Fruit fly (Drosophila melanogaster): ENCODE results near the gene CG43133.

CG43133 gene

DNA sequence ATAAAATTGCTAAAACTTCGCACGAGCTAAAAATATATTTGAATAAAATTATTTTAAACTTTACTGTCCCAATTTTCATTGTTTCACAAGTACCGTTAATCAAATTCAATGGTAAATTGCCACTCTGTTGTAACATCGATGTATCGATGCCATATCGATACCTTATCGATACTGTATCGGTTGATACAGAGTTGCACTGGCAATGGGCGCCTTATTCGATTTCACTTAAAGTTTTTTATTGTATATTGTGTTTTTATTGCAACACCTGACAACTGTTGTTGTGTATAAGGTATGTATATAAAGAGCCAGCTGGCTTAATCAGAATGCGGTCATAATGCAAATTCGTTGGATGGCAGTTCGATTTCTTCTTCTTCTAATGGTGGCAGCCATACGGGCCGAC, 8.3 kb upstream of the CG43133 start, which contains the start of gene CG43229 (continued):
- TF ChIP-seq CG42726 (GFP tag; IDR thresholded peaks at IDR 0.05; ENCODE audit: partially characterized antibody) (peak; percentile 85), abd-A (tag; optimal IDR thresholded peaks at IDR 0.05) (no peak), Pdp1 (GFP tag; optimal IDR thresholded peaks at IDR 0.05) (peak in 1 of 2 experiments; percentile 0), CG13287 (GFP tag; IDR thresholded peaks at IDR 0.05; ENCODE audit: partially characterized antibody) (peak; percentile 68), phol (tag; optimal IDR thresholded peaks at IDR 0.05) (peak; percentile 17), sna (GFP tag; IDR thresholded peaks at IDR 0.05; ENCODE audit: partially characterized antibody) (0 out of 2 replicates have a peak, but pooled peaks have one; percentile 37), mld (GFP tag; IDR thresholded peaks at IDR 0.05; ENCODE audit: partially characterized antibody) (peak; percentile 76), gcm (GFP tag; optimal IDR thresholded peaks at IDR 0.05) (peak; percentile 29), Ptx1 (GFP tag; IDR thresholded peaks at IDR 0.05) (no peak), aop (GFP tag; IDR thresholded peaks at IDR 0.05) (no peak), Opbp (GFP tag; IDR thresholded peaks at IDR 0.05; ENCODE audit: partially characterized antibody) (peak; percentile 82), CG9932 (GFP tag; IDR thresholded peaks at IDR 0.05) (peak; percentile 26; the same call in 1 of the 2 replicates), hb (GFP tag; IDR thresholded peaks at IDR 0.05; ENCODE audit: partially characterized antibody) (peak; percentile 71; the same call in 2 of the 3 replicates), twi (tag; optimal IDR thresholded peaks at IDR 0.05) (no peak), Gsc (GFP tag; IDR thresholded peaks at IDR 0.05) (no peak), pzg (GFP tag; optimal IDR thresholded peaks at IDR 0.05) (peak; percentile 58), Ets65A (GFP tag) (no peak), lov (optimal IDR thresholded peaks at IDR 0.05) (no peak), lov (GFP tag; IDR thresholded peaks at IDR 0.05) (no peak), E2f2 (GFP tag; IDR thresholded peaks at IDR 0.05) (peak; percentile 90), Hsf (GFP tag; optimal IDR thresholded peaks at IDR 0.05) (no peak), dm (GFP tag; optimal IDR thresholded peaks at IDR 0.05) (no peak), gce (GFP tag; IDR thresholded peaks at IDR 0.05) (0 out of 3 replicates have a peak, but pooled peaks have one; percentile 32), inv (GFP tag; IDR thresholded peaks at IDR 0.05; ENCODE audit: partially characterized antibody) (peak; percentile 69), dmrt11E (tag; optimal IDR thresholded peaks at IDR 0.05) (no peak), Atf6 (GFP tag; IDR thresholded peaks at IDR 0.05) (0 out of 2 replicates have a peak, but pooled peaks have one; percentile 31), bbx (GFP tag; IDR thresholded peaks at IDR 0.05; ENCODE audit: partially characterized antibody) (peak; percentile 85), Sry-δ (GFP tag; optimal IDR thresholded peaks at IDR 0.05) (peak; percentile 40), chinmo (GFP tag; IDR thresholded peaks at IDR 0.05; ENCODE audit: partially characterized antibody) (peak; percentile 80; the same call in 2 of the 4 replicates), Ets97D (GFP tag; optimal IDR thresholded peaks at IDR 0.05) (peak; percentile 84), CG3847 (GFP tag; IDR thresholded peaks at IDR 0.05) (no peak), zen2 (GFP tag; IDR thresholded peaks at IDR 0.05; ENCODE audit: partially characterized antibody) (peak; percentile 73), CG7963 (GFP tag; IDR thresholded peaks at IDR 0.05; ENCODE audit: partially characterized antibody) (peak; percentile 85), Dll (GFP tag; IDR thresholded peaks at IDR 0.05; ENCODE audit: partially characterized antibody) (peak; percentile 71), CG30020 (tag; optimal IDR thresholded peaks at IDR 0.05) (peak; percentile 39), ato (GFP tag; IDR thresholded peaks at IDR 0.05; ENCODE audit: partially characterized antibody) (peak; percentile 79), pros (GFP tag; optimal IDR thresholded peaks at IDR 0.05) (no peak), grau (tag; optimal IDR thresholded peaks at IDR 0.05) (peak; percentile 3), Myb (GFP tag; optimal IDR thresholded peaks at IDR 0.05) (peak; percentile 14), mirr (GFP tag; optimal IDR thresholded peaks at IDR 0.05) (no peak), vnd (GFP tag; IDR thresholded peaks at IDR 0.05; ENCODE audit: partially characterized antibody) (peak; percentile 63), trem (tag; optimal IDR thresholded peaks at IDR 0.05) (peak; percentile 11), hbn (GFP tag; IDR thresholded peaks at IDR 0.05; ENCODE audit: partially characterized antibody) (peak; percentile 61), CG17385 (GFP tag; optimal IDR thresholded peaks at IDR 0.05) (peak; percentile 35), CG16813 (GFP tag; IDR thresholded peaks at IDR 0.05; ENCODE audit: partially characterized antibody) (peak; percentile 83), nerfin-2 (GFP tag; IDR thresholded peaks at IDR 0.05; ENCODE audit: partially characterized antibody) (peak; percentile 71), Scr (GFP tag; IDR thresholded peaks at IDR 0.05; ENCODE audit: partially characterized antibody) (peak; percentile 67), nau (GFP tag; optimal IDR thresholded peaks at IDR 0.05) (peak; percentile 5)
